Fruit fly (Drosophila melanogaster): ENCODE results near the gene CG42699.

dm6 chrX:5723577-5723976, 40.8 kb upstream of the CG42699 start:
- TF ChIP-seq Clk (GFP tag; optimal IDR thresholded peaks at IDR 0.05) (no peak), bab1 (GFP tag; optimal IDR thresholded peaks at IDR 0.05) (no peak), toe (GFP tag; optimal IDR thresholded peaks at IDR 0.05) (no peak), CG14711 (tag; optimal IDR thresholded peaks at IDR 0.05) (no peak), pad (GFP tag; optimal IDR thresholded peaks at IDR 0.05) (no peak), Mnt (GFP tag; optimal IDR thresholded peaks at IDR 0.05) (no peak), Hr96 (GFP tag; optimal IDR thresholded peaks at IDR 0.05) (no peak), Crg-1 (GFP tag; optimal IDR thresholded peaks at IDR 0.05) (no peak), CG1620 (GFP tag; optimal IDR thresholded peaks at IDR 0.05) (no peak)

Measured in whole organism, adult.